Fruit fly (Drosophila melanogaster) whole organism, embryonic: ENCODE results near the gene Oatp74D.
A peak's percentile ranks its signal among the peaks of the same experiment; 100 is the strongest.

Experiments
- Abd-B ChIP-seq: fragments of 200-800 bp; sonication (Bioruptor generic); optimal IDR thresholded peaks from 2 replicates; lab custom pipeline; 2018; ENCODE audit warnings: missing biosample characterization, mild to moderate bottlenecking, missing genetic modification characterization, moderate library complexity
- Asciz ChIP-seq: fragments of 200-800 bp; sonication (Bioruptor generic); optimal IDR thresholded peaks from 2 replicates; lab custom pipeline; 2017; ENCODE audit warnings: missing biosample characterization, mild to moderate bottlenecking, missing genetic modification characterization, missing genetic modification reagents
- Bdp1 ChIP-seq: fragments of 200-800 bp; sonication (Bioruptor generic); optimal IDR thresholded peaks from 3 replicates; lab custom pipeline; 2016; ENCODE audit warnings: missing biosample characterization, missing genetic modification characterization
- C15 ChIP-seq: fragments of 200-800 bp; sonication (Bioruptor generic); IDR thresholded peaks from 3 replicates; pipeline ENCODE4 v1.3.6; 2022; ENCODE audit warnings: missing biosample characterization, missing genetic modification characterization
- CG10147 ChIP-seq: fragments of 200-800 bp; sonication (Bioruptor generic); optimal IDR thresholded peaks from 2 replicates; lab custom pipeline; 2019; ENCODE audit warnings: missing biosample characterization, mild to moderate bottlenecking, missing genetic modification characterization, moderate library complexity
- CG10209 ChIP-seq: fragments of 200-800 bp; sonication (Bioruptor generic); optimal IDR thresholded peaks from 3 replicates; lab custom pipeline; 2017; ENCODE audit warnings: missing biosample characterization, mild to moderate bottlenecking, missing genetic modification characterization, missing genetic modification reagents
- CG10366 ChIP-seq: fragments of 200-800 bp; sonication (Bioruptor generic); IDR thresholded peaks from 2 replicates; pipeline ENCODE4 v1.3.6; 2022; ENCODE audit warnings: missing biosample characterization, missing genetic modification characterization
- CG10462 ChIP-seq: fragments of 200-800 bp; sonication (Bioruptor generic); optimal IDR thresholded peaks from 2 replicates; lab custom pipeline; 2016; ENCODE audit warnings: missing biosample characterization, missing genetic modification characterization
- CG11247 ChIP-seq: fragments of 200-800 bp; sonication (Bioruptor generic); IDR thresholded peaks from 2 replicates; pipeline ENCODE4 v1.3.6; 2022; ENCODE audit warnings: missing biosample characterization, missing genetic modification characterization
- CG11398 ChIP-seq: fragments of 200-800 bp; sonication (Bioruptor generic); optimal IDR thresholded peaks from 2 replicates; lab custom pipeline; 2016; ENCODE audit warnings: missing biosample characterization, missing genetic modification characterization
- CG12769 ChIP-seq: fragments of 200-800 bp; sonication (Bioruptor generic); optimal IDR thresholded peaks from 2 replicates; lab custom pipeline; 2019; ENCODE audit warnings: missing biosample characterization, mild to moderate bottlenecking, missing genetic modification characterization, moderate library complexity
- CG14014 ChIP-seq: fragments of 200-800 bp; sonication (Bioruptor generic); IDR thresholded peaks from 2 replicates; pipeline ENCODE4 v1.3.6; 2022; ENCODE audit warnings: missing biosample characterization, missing genetic modification characterization
- CG1603 ChIP-seq: fragments of 200-800 bp; sonication (Bioruptor generic); optimal IDR thresholded peaks from 2 replicates; lab custom pipeline; 2019; ENCODE audit warnings: missing biosample characterization, mild to moderate bottlenecking, missing genetic modification characterization, moderate library complexity
- CG30020 ChIP-seq: fragments of 200-800 bp; optimal IDR thresholded peaks from 2 replicates; lab custom pipeline; 2019; ENCODE audit warnings: missing biosample characterization, mild to moderate bottlenecking, missing genetic modification characterization, moderate library complexity
- CG32772 ChIP-seq: fragments of 200-800 bp; sonication (Bioruptor generic); IDR thresholded peaks from 2 replicates; pipeline ENCODE4 v1.3.6; 2022; ENCODE audit warnings: missing biosample characterization, missing genetic modification characterization
- CG3726 ChIP-seq: fragments of 200-800 bp; sonication (Bioruptor generic); IDR thresholded peaks from 3 replicates; pipeline ENCODE4, ENCODE4 v1.3.6; 2022; ENCODE audit warnings: missing biosample characterization, missing genetic modification characterization
- CG3838 ChIP-seq: fragments of 200-800 bp; sonication (Bioruptor generic); optimal IDR thresholded peaks from 3 replicates; lab custom pipeline; 2016; ENCODE audit warnings: missing biosample characterization, missing genetic modification characterization
- CG4404 ChIP-seq: fragments of 200-800 bp; sonication (Bioruptor generic); IDR thresholded peaks from 2 replicates; pipeline ENCODE4 v1.3.6; 2022; ENCODE audit warnings: missing biosample characterization, missing genetic modification characterization
- CG4617 ChIP-seq: fragments of 200-800 bp; sonication (Bioruptor generic); optimal IDR thresholded peaks from 3 replicates; lab custom pipeline; 2016; ENCODE audit warnings: missing biosample characterization, missing genetic modification characterization, borderline replicate concordance
- CG6175 ChIP-seq: fragments of 200-800 bp; sonication (Bioruptor generic); IDR thresholded peaks from 3 replicates; pipeline ENCODE4 v1.3.6; 2022; ENCODE audit warnings: missing biosample characterization, missing genetic modification characterization
- CG6683 ChIP-seq: fragments of 200-800 bp; sonication (Bioruptor generic); optimal IDR thresholded peaks from 2 replicates; lab custom pipeline; 2017; ENCODE audit warnings: missing biosample characterization, mild to moderate bottlenecking, missing genetic modification characterization, missing genetic modification reagents
- CG7372 ChIP-seq: fragments of 200-800 bp; sonication (Bioruptor generic); IDR thresholded peaks from 2 replicates; pipeline ENCODE4 v1.3.6; 2022; ENCODE audit warnings: missing biosample characterization, missing genetic modification characterization
- CG8944 ChIP-seq: fragments of 200-800 bp; sonication (Bioruptor generic); optimal IDR thresholded peaks from 3 replicates; lab custom pipeline; 2016; ENCODE audit warnings: missing biosample characterization, missing genetic modification characterization
- CG9817 ChIP-seq: fragments of 200-800 bp; sonication (Bioruptor generic); optimal IDR thresholded peaks from 2 replicates; lab custom pipeline; 2018; ENCODE audit warnings: missing biosample characterization, mild to moderate bottlenecking, missing genetic modification characterization, moderate library complexity
- Dbx ChIP-seq: fragments of 200-800 bp; sonication (Bioruptor generic); IDR thresholded peaks from 3 replicates; pipeline ENCODE4 v1.3.6; 2022; ENCODE audit warnings: missing biosample characterization, missing genetic modification characterization
- E2f2 ChIP-seq: fragments of 200-800 bp; sonication (Bioruptor generic); IDR thresholded peaks from 2 replicates; pipeline ENCODE4 v1.3.6; 2022; ENCODE audit warnings: missing biosample characterization, missing genetic modification characterization
- Ets65A ChIP-seq: fragments of 200-800 bp; sonication (Bioruptor generic); peaks from one replicate; lab custom pipeline; 2016; ENCODE audit warnings: missing biosample characterization, missing genetic modification characterization
- Kr ChIP-seq: fragments of 200-800 bp; sonication (Bioruptor generic); optimal IDR thresholded peaks from 2 replicates; lab custom pipeline; 2017; ENCODE audit warnings: missing biosample characterization, mild to moderate bottlenecking, missing genetic modification characterization
- MBD-R2 ChIP-seq: fragments of 200-800 bp; sonication (Bioruptor generic); IDR thresholded peaks from 2 replicates; pipeline ENCODE4 v1.3.6; 2022; ENCODE audit warnings: missing biosample characterization, missing genetic modification characterization
- NC2α ChIP-seq: fragments of 200-800 bp; sonication (Bioruptor generic); optimal IDR thresholded peaks from 2 replicates; lab custom pipeline; 2016; ENCODE audit warnings: missing biosample characterization, missing genetic modification characterization
- NK7.1 ChIP-seq: fragments of 200-800 bp; sonication (Bioruptor generic); optimal IDR thresholded peaks from 3 replicates; lab custom pipeline; 2016; ENCODE audit warnings: missing biosample characterization, missing genetic modification characterization
- Rfx ChIP-seq: fragments of 200-800 bp; sonication (Bioruptor generic); IDR thresholded peaks from 2 replicates; pipeline ENCODE4 v1.3.6; 2022; ENCODE audit warnings: missing biosample characterization, missing genetic modification characterization
- Scr ChIP-seq: fragments of 200-800 bp; sonication (Bioruptor generic); IDR thresholded peaks from 2 replicates; pipeline ENCODE4 v1.3.6; 2022; ENCODE audit warnings: missing biosample characterization, missing genetic modification characterization; ENCODE audit not compliant: partially characterized antibody
- cad ChIP-seq: fragments of >200 bp; optimal IDR thresholded peaks from 2 replicates; lab custom pipeline; 2017; ENCODE audit warnings: missing biosample characterization, missing genetic modification characterization
- danr ChIP-seq: fragments of 200-800 bp; sonication (Bioruptor generic); IDR thresholded peaks from 2 replicates; pipeline ENCODE4 v1.3.6; 2022; ENCODE audit warnings: missing biosample characterization, missing genetic modification characterization
- dati ChIP-seq: fragments of 200-800 bp; sonication (Bioruptor generic); IDR thresholded peaks from 2 replicates; pipeline ENCODE4 v1.3.6; 2022; ENCODE audit warnings: missing biosample characterization, missing genetic modification characterization
- dmrt99B ChIP-seq: fragments of 200-800 bp; sonication (Bioruptor generic); optimal IDR thresholded peaks from 2 replicates; lab custom pipeline; 2018; ENCODE audit warnings: missing biosample characterization, mild to moderate bottlenecking, missing genetic modification characterization, moderate library complexity
- gsb ChIP-seq: fragments of 200-800 bp; sonication (Bioruptor generic); IDR thresholded peaks from 2 replicates; pipeline ENCODE4 v1.3.6; 2022; ENCODE audit warnings: missing biosample characterization, missing genetic modification characterization
- her ChIP-seq: fragments of 200-800 bp; sonication (Bioruptor generic); optimal IDR thresholded peaks from 2 replicates; lab custom pipeline; 2016; ENCODE audit warnings: missing biosample characterization, missing genetic modification characterization
- hth ChIP-seq: fragments of >200 bp; optimal IDR thresholded peaks from 2 replicates; lab custom pipeline; 2017; ENCODE audit warnings: inconsistent platforms
- ind ChIP-seq: fragments of 200-800 bp; sonication (Bioruptor generic); optimal IDR thresholded peaks from 3 replicates; lab custom pipeline; 2016; ENCODE audit warnings: missing biosample characterization, missing genetic modification characterization
- jing ChIP-seq: fragments of 200-800 bp; sonication (Bioruptor generic); optimal IDR thresholded peaks from 2 replicates; lab custom pipeline; 2018; ENCODE audit warnings: missing biosample characterization, mild to moderate bottlenecking, missing genetic modification characterization
- lab ChIP-seq: fragments of 200-800 bp; sonication (Bioruptor generic); optimal IDR thresholded peaks from 3 replicates; lab custom pipeline; 2017; ENCODE audit warnings: missing biosample characterization, missing genetic modification characterization, mild to moderate bottlenecking, moderate library complexity, missing genetic modification reagents
- lbe ChIP-seq: fragments of 200-800 bp; sonication (Bioruptor generic); optimal IDR thresholded peaks from 2 replicates; lab custom pipeline; 2016; ENCODE audit warnings: missing biosample characterization, mild to moderate bottlenecking, missing genetic modification characterization
- mam ChIP-seq: fragments of 200-800 bp; sonication (Bioruptor generic); optimal IDR thresholded peaks from 3 replicates; lab custom pipeline; 2016; ENCODE audit warnings: missing biosample characterization, missing genetic modification characterization
- pita ChIP-seq: fragments of 200-800 bp; sonication (Bioruptor generic); optimal IDR thresholded peaks from 2 replicates; lab custom pipeline; 2017; ENCODE audit warnings: missing biosample characterization, mild to moderate bottlenecking, missing genetic modification characterization
- pnt ChIP-seq: fragments of 200-800 bp; sonication (Bioruptor generic); optimal IDR thresholded peaks from 3 replicates; lab custom pipeline; 2016; ENCODE audit warnings: missing biosample characterization, missing genetic modification characterization
- psq ChIP-seq: fragments of 200-800 bp; sonication (Bioruptor generic); optimal IDR thresholded peaks from 2 replicates; lab custom pipeline; 2017; ENCODE audit warnings: missing biosample characterization, missing genetic modification characterization
- tio ChIP-seq: fragments of 200-800 bp; sonication (Bioruptor generic); optimal IDR thresholded peaks from 2 replicates; lab custom pipeline; 2017; ENCODE audit warnings: missing biosample characterization, missing genetic modification characterization, inconsistent platforms
- ttk ChIP-seq: fragments of 200-800 bp; sonication (Bioruptor generic); IDR thresholded peaks from 2 replicates; pipeline ENCODE4 v2.1.2; 2022; ENCODE audit warnings: missing biosample characterization, missing genetic modification characterization
- tup ChIP-seq: fragments of 200-800 bp; sonication (Bioruptor generic); optimal IDR thresholded peaks from 2 replicates; lab custom pipeline; 2016; ENCODE audit warnings: missing biosample characterization, mild to moderate bottlenecking, missing genetic modification characterization, moderate library complexity
- unpg ChIP-seq: fragments of 200-800 bp; sonication (Bioruptor generic); optimal IDR thresholded peaks from 3 replicates; lab custom pipeline; 2018; ENCODE audit warnings: missing biosample characterization, mild to moderate bottlenecking, missing genetic modification characterization, moderate library complexity
- vfl ChIP-seq: fragments of 200-800 bp; sonication (Bioruptor generic); optimal IDR thresholded peaks from 2 replicates; lab custom pipeline; 2016; ENCODE audit warnings: missing biosample characterization, missing genetic modification characterization

Oatp74D gene

dm6 chr3L:17475979-17476393 is 10.9 kb upstream of the Oatp74D start, which contains the start of gene CG34250 (continued):
- TF ChIP-seq CG10147 (GFP tag; lab: Kevin White, UChicago): peak; percentile 26
- TF ChIP-seq CG10462 (GFP tag; lab: Kevin White, UChicago): peak; percentile 17
- no peak for TF ChIP-seq cad (GFP tag; lab: Kevin White, UChicago)
- no peak for TF ChIP-seq tio (GFP tag; lab: Kevin White, UChicago)
- TF ChIP-seq CG4617 (GFP tag; lab: Kevin White, UChicago): peak; percentile 74
- TF ChIP-seq E2f2 (GFP tag; lab: Robert Waterston, UW): no peak
- no peak for TF ChIP-seq CG3726
- TF ChIP-seq unpg (GFP tag; lab: Kevin White, UChicago): no peak
- peak; percentile 44 for TF ChIP-seq ind
- no peak for TF ChIP-seq dmrt99B
- TF ChIP-seq NC2α (GFP tag; lab: Kevin White, UChicago): no peak
- TF ChIP-seq Abd-B (GFP tag; lab: Kevin White, UChicago): peak; percentile 46
- no peak for TF ChIP-seq dati (GFP tag; lab: Robert Waterston, UW)
- TF ChIP-seq CG7372 (GFP tag; lab: Robert Waterston, UW): no peak
- no peak for TF ChIP-seq ttk
- no peak for TF ChIP-seq Ets65A (GFP tag; lab: Kevin White, UChicago)
- peak; percentile 67 for TF ChIP-seq lbe (GFP tag; lab: Kevin White, UChicago)
- TF ChIP-seq Asciz (GFP tag; lab: Kevin White, UChicago): no peak
- no peak for TF ChIP-seq vfl
- TF ChIP-seq CG8944 (GFP tag; lab: Kevin White, UChicago): no peak
- TF ChIP-seq her (GFP tag; lab: Kevin White, UChicago): no peak
- no peak for TF ChIP-seq NK7.1 (GFP tag; lab: Kevin White, UChicago)
- TF ChIP-seq CG30020 (tag; lab: Kevin White, UChicago): peak; percentile 53
- TF ChIP-seq CG3838 (GFP tag; lab: Kevin White, UChicago): peak; percentile 28
- no peak; the same call in 2 of the 3 replicates for TF ChIP-seq Dbx (GFP tag; lab: Robert Waterston, UW)
- TF ChIP-seq CG1603 (tag; lab: Kevin White, UChicago): peak; percentile 25
- TF ChIP-seq CG9817 (tag; lab: Kevin White, UChicago): no peak
- no peak for TF ChIP-seq CG4404 (GFP tag; lab: Robert Waterston, UW)
- TF ChIP-seq CG6175 (GFP tag; lab: Robert Waterston, UW): no peak
- no peak for TF ChIP-seq CG11247
- no peak for TF ChIP-seq danr (GFP tag; lab: Robert Waterston, UW)
- TF ChIP-seq MBD-R2 (GFP tag; lab: Robert Waterston, UW): peak; percentile 68
- TF ChIP-seq CG12769 (tag; lab: Kevin White, UChicago): peak; percentile 48
- peak; percentile 82 for TF ChIP-seq Scr (GFP tag; lab: Robert Waterston, UW)
- 0 out of 2 replicates have a peak, but pooled peaks have one; percentile 18 for TF ChIP-seq CG14014 (GFP tag; lab: Robert Waterston, UW)
- peak; percentile 61; the same call in 1 of the 2 replicates for TF ChIP-seq Rfx (GFP tag; lab: Robert Waterston, UW)
- peak; percentile 22 for TF ChIP-seq lab (GFP tag; lab: Kevin White, UChicago)
- TF ChIP-seq pita (GFP tag; lab: Kevin White, UChicago): peak; percentile 71
- TF ChIP-seq Kr: no peak
- no peak for TF ChIP-seq gsb (GFP tag; lab: Robert Waterston, UW)
- no peak for TF ChIP-seq CG11398
- peak; percentile 11 for TF ChIP-seq Bdp1 (GFP tag; lab: Kevin White, UChicago)
- TF ChIP-seq C15 (GFP tag; lab: Robert Waterston, UW): no peak
- TF ChIP-seq jing (GFP tag; lab: Kevin White, UChicago): no peak
- TF ChIP-seq psq (GFP tag; lab: Kevin White, UChicago): no peak
- TF ChIP-seq mam (GFP tag; lab: Kevin White, UChicago): peak; percentile 48
- no peak for TF ChIP-seq hth (lab: Kevin White, UChicago)
- TF ChIP-seq CG10366: no peak
- no peak for TF ChIP-seq CG32772 (GFP tag; lab: Robert Waterston, UW)
- TF ChIP-seq pnt (GFP tag; lab: Kevin White, UChicago): no peak
- TF ChIP-seq tup (GFP tag; lab: Kevin White, UChicago): no peak
- no peak for TF ChIP-seq CG6683 (GFP tag; lab: Kevin White, UChicago)
- peak; percentile 39 for TF ChIP-seq CG10209 (GFP tag; lab: Kevin White, UChicago)
